4 fruit fly cellular contexts compared by ENCODE assay signal in genomic region chrX:21124176-21124575, dm6.
TF ChIP-seq lines count a peak whose summit lies in the region.

No protein-coding gene starts in this region.

TF ChIP-seq in whole organism, adult, 20 proteins besides CTCF, POLR2A, EP300 and RAD21 (continued from another document):
- no peak for TF ChIP-seq CG33017 (tag; optimal IDR thresholded peaks at IDR 0.05; lab: Kevin White, UChicago)

TF ChIP-seq in whole organism, embryonic, 481 proteins besides CTCF, POLR2A, EP300 and RAD21 (continued from another document and continues in another):
- peak; percentile 45 for TF ChIP-seq D19B (GFP tag; optimal IDR thresholded peaks at IDR 0.05; lab: Kevin White, UChicago)
- no peak for TF ChIP-seq MTF-1 (GFP tag; optimal IDR thresholded peaks at IDR 0.05; lab: Kevin White, UChicago; ENCODE audit: borderline replicate concordance)
- no peak for TF ChIP-seq nerfin-2 (GFP tag; IDR thresholded peaks at IDR 0.05; lab: Robert Waterston, UW; ENCODE audit: partially characterized antibody)
- TF ChIP-seq CG10979 (tag; optimal IDR thresholded peaks at IDR 0.05; lab: Kevin White, UChicago) = peak; percentile 74
- TF ChIP-seq MBD-R2 (GFP tag; IDR thresholded peaks at IDR 0.05; lab: Robert Waterston, UW) = no peak; the same call in 1 of the 2 replicates
- TF ChIP-seq da (GFP tag; optimal IDR thresholded peaks at IDR 0.05; lab: Kevin White, UChicago) = no peak
- no peak for TF ChIP-seq twi (tag; optimal IDR thresholded peaks at IDR 0.05; lab: Kevin White, UChicago)
- TF ChIP-seq CG11093 (GFP tag; IDR thresholded peaks at IDR 0.05; lab: Robert Waterston, UW) = no peak
- TF ChIP-seq knrl (GFP tag; IDR thresholded peaks at IDR 0.05; lab: Robert Waterston, UW; ENCODE audit: partially characterized antibody) = no peak
- peak; percentile 77 for TF ChIP-seq row (GFP tag; IDR thresholded peaks at IDR 0.05; lab: Robert Waterston, UW)
- no peak for TF ChIP-seq Doc2 (GFP tag; IDR thresholded peaks at IDR 0.05; lab: Robert Waterston, UW)
- peak; percentile 32 for TF ChIP-seq CG8359 (GFP tag; optimal IDR thresholded peaks at IDR 0.05; lab: Kevin White, UChicago; ENCODE audit: borderline replicate concordance)
- peak; percentile 92 for TF ChIP-seq sens (GFP tag; lab: Kevin White, UChicago)
- TF ChIP-seq ci (GFP tag; IDR thresholded peaks at IDR 0.05; lab: Robert Waterston, UW) = peak; percentile 81
- no peak for TF ChIP-seq Elba2 (GFP tag; optimal IDR thresholded peaks at IDR 0.05; lab: Kevin White, UChicago)
- peak; percentile 13 for TF ChIP-seq corto (GFP tag; optimal IDR thresholded peaks at IDR 0.05; lab: Kevin White, UChicago)
- peak; percentile 22 for TF ChIP-seq HLH54F (GFP tag; optimal IDR thresholded peaks at IDR 0.05; lab: Kevin White, UChicago)
- TF ChIP-seq Nf-YB (GFP tag; optimal IDR thresholded peaks at IDR 0.05; lab: Kevin White, UChicago) = peak; percentile 51
- TF ChIP-seq CG11085 (GFP tag; IDR thresholded peaks at IDR 0.05; lab: Robert Waterston, UW) = no peak
- peak; percentile 50 for TF ChIP-seq Camta (GFP tag; optimal IDR thresholded peaks at IDR 0.05; lab: Kevin White, UChicago)
- no peak for TF ChIP-seq CG11456 (GFP tag; IDR thresholded peaks at IDR 0.05; lab: Robert Waterston, UW)
- TF ChIP-seq CG7745 (tag; optimal IDR thresholded peaks at IDR 0.05; lab: Kevin White, UChicago) = no peak
- no peak; the same call in 1 of the 2 replicates for TF ChIP-seq Ravus (GFP tag; IDR thresholded peaks at IDR 0.05; lab: Robert Waterston, UW)
- TF ChIP-seq CG34376 (GFP tag; optimal IDR thresholded peaks at IDR 0.05; lab: Kevin White, UChicago) = no peak
- TF ChIP-seq CG5180 (GFP tag; optimal IDR thresholded peaks at IDR 0.05; lab: Kevin White, UChicago) = no peak
- TF ChIP-seq CG2129 (GFP tag; IDR thresholded peaks at IDR 0.05; lab: Robert Waterston, UW; ENCODE audit: partially characterized antibody) = no peak
- peak; percentile 68 for TF ChIP-seq H2.0 (GFP tag; IDR thresholded peaks at IDR 0.05; lab: Robert Waterston, UW)
- peak; percentile 17 for TF ChIP-seq CG8290 (GFP tag; optimal IDR thresholded peaks at IDR 0.05; lab: Kevin White, UChicago)
- TF ChIP-seq CG8290 (tag; optimal IDR thresholded peaks at IDR 0.05; lab: Kevin White, UChicago) = peak in 1 of 2 experiments; percentile 60
- no peak; the same call in 2 of the 3 replicates for TF ChIP-seq croc (GFP tag; conservative IDR thresholded peaks at IDR 0.05; lab: Robert Waterston, UW)
- TF ChIP-seq CG2875 (GFP tag; optimal IDR thresholded peaks at IDR 0.05; lab: Kevin White, UChicago) = peak; percentile 40
- TF ChIP-seq CG9437 (GFP tag; optimal IDR thresholded peaks at IDR 0.05; lab: Kevin White, UChicago) = peak; percentile 42
- TF ChIP-seq ems (GFP tag; optimal IDR thresholded peaks at IDR 0.05; lab: Kevin White, UChicago) = peak; percentile 44
- TF ChIP-seq CG12219 (GFP tag; optimal IDR thresholded peaks at IDR 0.05; lab: Kevin White, UChicago) = peak; percentile 59
- peak; percentile 81 for TF ChIP-seq CG2678 (tag; optimal IDR thresholded peaks at IDR 0.05; lab: Kevin White, UChicago)
- TF ChIP-seq gcm (GFP tag; optimal IDR thresholded peaks at IDR 0.05; lab: Kevin White, UChicago) = no peak
- TF ChIP-seq CG8281 (tag; optimal IDR thresholded peaks at IDR 0.05; lab: Kevin White, UChicago) = peak; percentile 35
- no peak for TF ChIP-seq CG7963 (GFP tag; IDR thresholded peaks at IDR 0.05; lab: Robert Waterston, UW; ENCODE audit: partially characterized antibody)
- peak; percentile 2 for TF ChIP-seq Dip3 (GFP tag; optimal IDR thresholded peaks at IDR 0.05; lab: Kevin White, UChicago)
- TF ChIP-seq ken (GFP tag; IDR thresholded peaks at IDR 0.05; lab: Robert Waterston, UW) = peak; percentile 56; the same call in 1 of the 3 replicates
- TF ChIP-seq cad (GFP tag; optimal IDR thresholded peaks at IDR 0.05; lab: Kevin White, UChicago) = no peak
- TF ChIP-seq tap (tag; optimal IDR thresholded peaks at IDR 0.05; lab: Kevin White, UChicago) = peak; percentile 57
- TF ChIP-seq CG43689 (GFP tag; IDR thresholded peaks at IDR 0.05; lab: Robert Waterston, UW) = no peak

TF ChIP-seq in whole organism, prepupa, 60 proteins besides CTCF, POLR2A, EP300 and RAD21 (continued from another document):
- peak; percentile 60 for TF ChIP-seq Hr4 (GFP tag; optimal IDR thresholded peaks at IDR 0.05; lab: Kevin White, UChicago)
- TF ChIP-seq topi (GFP tag; optimal IDR thresholded peaks at IDR 0.05; lab: Kevin White, UChicago) = peak; percentile 90
- TF ChIP-seq CG8319 (GFP tag; optimal IDR thresholded peaks at IDR 0.05; lab: Kevin White, UChicago) = peak; percentile 76
- TF ChIP-seq Eip78C (GFP tag; lab: Kevin White, UChicago) = peak; percentile 94
- peak; percentile 39 for TF ChIP-seq dac (GFP tag; optimal IDR thresholded peaks at IDR 0.05; lab: Kevin White, UChicago)
- TF ChIP-seq CG6792 (GFP tag; optimal IDR thresholded peaks at IDR 0.05; lab: Kevin White, UChicago) = peak; percentile 88
- peak; percentile 74 for TF ChIP-seq CG32006 (GFP tag; optimal IDR thresholded peaks at IDR 0.05; lab: Kevin White, UChicago)
- TF ChIP-seq Hr38 (GFP tag; optimal IDR thresholded peaks at IDR 0.05; lab: Kevin White, UChicago) = no peak
- peak; percentile 54 for TF ChIP-seq dsx (GFP tag; optimal IDR thresholded peaks at IDR 0.05; lab: Kevin White, UChicago; ENCODE audit: poor library complexity, severe bottlenecking)
- peak; percentile 74 for TF ChIP-seq CG3032 (tag; optimal IDR thresholded peaks at IDR 0.05; lab: Kevin White, UChicago)
- TF ChIP-seq CG10669 (GFP tag; optimal IDR thresholded peaks at IDR 0.05; lab: Kevin White, UChicago) = peak; percentile 69
- TF ChIP-seq Gug (GFP tag; IDR thresholded peaks at IDR 0.05; lab: Robert Waterston, UW) = peak; percentile 52
- peak; percentile 74 for TF ChIP-seq CG8119 (GFP tag; IDR thresholded peaks at IDR 0.05; lab: Robert Waterston, UW)
- peak; percentile 54 for TF ChIP-seq fd85E (GFP tag; optimal IDR thresholded peaks at IDR 0.05; lab: Kevin White, UChicago)
- TF ChIP-seq Met (GFP tag; optimal IDR thresholded peaks at IDR 0.05; lab: Kevin White, UChicago) = peak; percentile 86
- TF ChIP-seq CG10631 (GFP tag; optimal IDR thresholded peaks at IDR 0.05; lab: Kevin White, UChicago) = peak; percentile 77
- TF ChIP-seq CG16779 (tag; optimal IDR thresholded peaks at IDR 0.05; lab: Kevin White, UChicago) = no peak
- peak; percentile 64 for TF ChIP-seq fd59A (GFP tag; optimal IDR thresholded peaks at IDR 0.05; lab: Kevin White, UChicago)
- TF ChIP-seq Ets21C (GFP tag; optimal IDR thresholded peaks at IDR 0.05; lab: Kevin White, UChicago) = peak; percentile 74
- peak; percentile 82 for TF ChIP-seq cyc (GFP tag; optimal IDR thresholded peaks at IDR 0.05; lab: Kevin White, UChicago)
- peak; percentile 81 for TF ChIP-seq Hr39 (GFP tag; optimal IDR thresholded peaks at IDR 0.05; lab: Kevin White, UChicago)
- TF ChIP-seq CG4318 (GFP tag; optimal IDR thresholded peaks at IDR 0.05; lab: Kevin White, UChicago) = peak; percentile 35
- peak; percentile 46 for TF ChIP-seq Eip93F (GFP tag; optimal IDR thresholded peaks at IDR 0.05; lab: Kevin White, UChicago)
- TF ChIP-seq CG6276 (GFP tag; optimal IDR thresholded peaks at IDR 0.05; lab: Kevin White, UChicago) = peak; percentile 66
- TF ChIP-seq salr (GFP tag; optimal IDR thresholded peaks at IDR 0.05; lab: Kevin White, UChicago) = peak; percentile 1 to 23
- peak; percentile 86 for TF ChIP-seq Sox102F (GFP tag; optimal IDR thresholded peaks at IDR 0.05; lab: Kevin White, UChicago)
- TF ChIP-seq svp (GFP tag; lab: Kevin White, UChicago) = peak; percentile 94
- peak; percentile 19; the same call in 1 of the 2 replicates for TF ChIP-seq CG11294 (GFP tag; IDR thresholded peaks at IDR 0.05; lab: Robert Waterston, UW)
- TF ChIP-seq Blimp-1 (GFP tag; optimal IDR thresholded peaks at IDR 0.05; lab: Kevin White, UChicago) = peak; percentile 95
- TF ChIP-seq CG34406 (GFP tag; optimal IDR thresholded peaks at IDR 0.05; lab: Kevin White, UChicago) = peak; percentile 85
- TF ChIP-seq CG11762 (GFP tag; optimal IDR thresholded peaks at IDR 0.05; lab: Kevin White, UChicago; ENCODE audit: insufficient read depth) = peak; percentile 72
- peak; percentile 30 for TF ChIP-seq CG1621 (tag; optimal IDR thresholded peaks at IDR 0.05; lab: Kevin White, UChicago)
- TF ChIP-seq acj6 (GFP tag; optimal IDR thresholded peaks at IDR 0.05; lab: Kevin White, UChicago) = peak; percentile 72
- peak; percentile 81 for TF ChIP-seq CG7368 (GFP tag; optimal IDR thresholded peaks at IDR 0.05; lab: Kevin White, UChicago)
- TF ChIP-seq CG11902 (GFP tag; optimal IDR thresholded peaks at IDR 0.05; lab: Kevin White, UChicago) = peak; percentile 77
- peak; percentile 83 for TF ChIP-seq pdm3 (GFP tag; optimal IDR thresholded peaks at IDR 0.05; lab: Kevin White, UChicago)
- peak; percentile 80 for TF ChIP-seq net (GFP tag; optimal IDR thresholded peaks at IDR 0.05; lab: Kevin White, UChicago)
- peak; percentile 91 for TF ChIP-seq esn (GFP tag; optimal IDR thresholded peaks at IDR 0.05; lab: Kevin White, UChicago)
- TF ChIP-seq Smox (GFP tag; optimal IDR thresholded peaks at IDR 0.05; lab: Kevin White, UChicago) = peak; percentile 86
- peak; percentile 82 for TF ChIP-seq achi (GFP tag; optimal IDR thresholded peaks at IDR 0.05; lab: Kevin White, UChicago)
- TF ChIP-seq spab (GFP tag; optimal IDR thresholded peaks at IDR 0.05; lab: Kevin White, UChicago) = peak; percentile 48

TF ChIP-seq in whole organism, wandering third instar larva, 38 proteins besides CTCF, POLR2A, EP300 and RAD21 (continued from another document):
- TF ChIP-seq Abd-B (GFP tag; optimal IDR thresholded peaks at IDR 0.05; lab: Kevin White, UChicago) (no peak), CG32264 (GFP tag; optimal IDR thresholded peaks at IDR 0.05; lab: Kevin White, UChicago) (peak; percentile 49), Rel (GFP tag; optimal IDR thresholded peaks at IDR 0.05; lab: Kevin White, UChicago) (peak; percentile 8), Rel (tag; optimal IDR thresholded peaks at IDR 0.05; lab: Kevin White, UChicago) (peak; percentile 19), jim (GFP tag; optimal IDR thresholded peaks at IDR 0.05; lab: Kevin White, UChicago) (no peak), rgr (GFP tag; optimal IDR thresholded peaks at IDR 0.05; lab: Kevin White, UChicago) (peak; percentile 88), sage (GFP tag; optimal IDR thresholded peaks at IDR 0.05; lab: Kevin White, UChicago) (peak; percentile 76), HLH106 (tag; optimal IDR thresholded peaks at IDR 0.05; lab: Kevin White, UChicago) (peak; percentile 84), Mio (GFP tag; optimal IDR thresholded peaks at IDR 0.05; lab: Kevin White, UChicago) (no peak), dmrt93B (GFP tag; optimal IDR thresholded peaks at IDR 0.05; lab: Kevin White, UChicago) (peak; percentile 70), Hr83 (GFP tag; optimal IDR thresholded peaks at IDR 0.05; lab: Kevin White, UChicago; ENCODE audit: poor library complexity, severe bottlenecking) (no peak), br (GFP tag; optimal IDR thresholded peaks at IDR 0.05; lab: Kevin White, UChicago) (peak; percentile 74), Jra (GFP tag; optimal IDR thresholded peaks at IDR 0.05; lab: Kevin White, UChicago) (peak; percentile 46), CG9705 (GFP tag; optimal IDR thresholded peaks at IDR 0.05; lab: Kevin White, UChicago) (peak; percentile 57), lola (GFP tag; optimal IDR thresholded peaks at IDR 0.05; lab: Kevin White, UChicago) (no peak), woc (GFP tag; optimal IDR thresholded peaks at IDR 0.05; lab: Kevin White, UChicago) (peak; percentile 67), OdsH (GFP tag; optimal IDR thresholded peaks at IDR 0.05; lab: Kevin White, UChicago) (peak; percentile 80)
